Fruit fly (Drosophila melanogaster) whole organism, embryonic: ENCODE results near the gene CG31029.

Experiments
- ATbp ChIP-seq: fragments of 200-800 bp; sonication (Bioruptor generic); optimal IDR thresholded peaks from 2 replicates; lab custom pipeline; 2017; ENCODE audit warnings: missing biosample characterization, mild to moderate bottlenecking, missing genetic modification characterization, missing genetic modification reagents
- Atf6 ChIP-seq: fragments of 200-800 bp; sonication (Bioruptor generic); IDR thresholded peaks from 2 replicates; pipeline ENCODE4 v1.3.6; 2022; ENCODE audit warnings: missing biosample characterization, missing genetic modification characterization
- CG10366 ChIP-seq: fragments of 200-800 bp; sonication (Bioruptor generic); IDR thresholded peaks from 2 replicates; pipeline ENCODE4 v1.3.6; 2022; ENCODE audit warnings: missing biosample characterization, missing genetic modification characterization
- CG10543 ChIP-seq: fragments of 200-800 bp; sonication (Bioruptor generic); optimal IDR thresholded peaks from 3 replicates; lab custom pipeline; 2017; ENCODE audit warnings: missing biosample characterization, mild to moderate bottlenecking, missing genetic modification characterization, moderate library complexity
- CG11398 ChIP-seq: fragments of 200-800 bp; sonication (Bioruptor generic); optimal IDR thresholded peaks from 2 replicates; lab custom pipeline; 2016; ENCODE audit warnings: missing biosample characterization, missing genetic modification characterization
- CG12104 ChIP-seq: fragments of 200-800 bp; sonication (Bioruptor generic); optimal IDR thresholded peaks from 3 replicates; lab custom pipeline; 2016; ENCODE audit warnings: missing biosample characterization, missing genetic modification characterization
- CG13296 ChIP-seq: fragments of 200-800 bp; sonication (Bioruptor generic); optimal IDR thresholded peaks from 3 replicates; lab custom pipeline; 2018; ENCODE audit warnings: missing biosample characterization, mild to moderate bottlenecking, missing genetic modification characterization
- CG16779 ChIP-seq: fragments of 200-800 bp; sonication (Bioruptor generic); IDR thresholded peaks from 2 replicates; pipeline ENCODE4 v1.3.6; 2022; ENCODE audit warnings: missing biosample characterization, missing genetic modification characterization
- CG1792 ChIP-seq: fragments of 200-800 bp; sonication (Bioruptor generic); optimal IDR thresholded peaks from 2 replicates; lab custom pipeline; 2016; ENCODE audit warnings: missing biosample characterization, missing genetic modification characterization
- CG18599 ChIP-seq: fragments of 200-800 bp; sonication (Bioruptor generic); optimal IDR thresholded peaks from 3 replicates; lab custom pipeline; 2017; ENCODE audit warnings: missing biosample characterization, missing genetic modification characterization, mild to moderate bottlenecking, moderate library complexity, missing genetic modification reagents
- CG2199 ChIP-seq: fragments of 200-800 bp; sonication (Bioruptor generic); IDR thresholded peaks from 3 replicates; pipeline ENCODE4 v1.3.6; 2022; ENCODE audit warnings: missing biosample characterization, missing genetic modification characterization
- CG32532 ChIP-seq: fragments of 200-800 bp; sonication (Bioruptor generic); IDR thresholded peaks from 2 replicates; pipeline ENCODE4 v1.3.6; 2022; ENCODE audit warnings: missing biosample characterization, missing genetic modification characterization
- CG34376 ChIP-seq: fragments of 200-800 bp; sonication (Bioruptor generic); optimal IDR thresholded peaks from 2 replicates; lab custom pipeline; 2018; ENCODE audit warnings: missing biosample characterization, mild to moderate bottlenecking, missing genetic modification characterization
- CG4328 ChIP-seq: fragments of 200-800 bp; sonication (Bioruptor generic); optimal IDR thresholded peaks from 3 replicates; lab custom pipeline; 2017; ENCODE audit warnings: missing biosample characterization, missing genetic modification reagents, missing genetic modification characterization
- CG6689 ChIP-seq: fragments of 200-800 bp; sonication (Bioruptor generic); IDR thresholded peaks from 2 replicates; pipeline ENCODE4 v1.3.6; 2022; ENCODE audit warnings: missing biosample characterization, missing genetic modification characterization
- CG8478 ChIP-seq: fragments of >200 bp; optimal IDR thresholded peaks from 2 replicates; lab custom pipeline; 2018
- CG8924 ChIP-seq: fragments of 200-800 bp; optimal IDR thresholded peaks from 3 replicates; lab custom pipeline; 2019; ENCODE audit warnings: missing biosample characterization, mild to moderate bottlenecking, missing genetic modification characterization, moderate library complexity
- CG9437 ChIP-seq: fragments of 200-800 bp; sonication (Bioruptor generic); optimal IDR thresholded peaks from 2 replicates; lab custom pipeline; 2018; ENCODE audit warnings: missing biosample characterization, mild to moderate bottlenecking, missing genetic modification characterization
- ERR ChIP-seq: fragments of 200-800 bp; sonication (Bioruptor generic); optimal IDR thresholded peaks from 2 replicates; lab custom pipeline; 2016; ENCODE audit warnings: missing biosample characterization, missing genetic modification characterization
- Fer1 ChIP-seq: fragments of 200-800 bp; sonication (Bioruptor generic); optimal IDR thresholded peaks from 2 replicates; lab custom pipeline; 2017; ENCODE audit warnings: missing biosample characterization, mild to moderate bottlenecking, missing genetic modification characterization
- HmgZ ChIP-seq: fragments of 200-800 bp; sonication (Bioruptor generic); optimal IDR thresholded peaks from 2 replicates; lab custom pipeline; 2018; ENCODE audit warnings: missing biosample characterization, mild to moderate bottlenecking, missing genetic modification characterization
- Hmr ChIP-seq: fragments of 200-800 bp; sonication (Bioruptor generic); optimal IDR thresholded peaks from 3 replicates; lab custom pipeline; 2017; ENCODE audit warnings: mild to moderate bottlenecking, missing biosample characterization, missing genetic modification reagents, missing genetic modification characterization
- MTF-1 ChIP-seq: fragments of 200-800 bp; sonication (Bioruptor generic); optimal IDR thresholded peaks from 2 replicates; lab custom pipeline; 2018; ENCODE audit warnings: missing biosample characterization, mild to moderate bottlenecking, missing genetic modification characterization, borderline replicate concordance
- Meics ChIP-seq: fragments of 200-800 bp; sonication (Bioruptor generic); optimal IDR thresholded peaks from 2 replicates; lab custom pipeline; 2017; ENCODE audit warnings: missing biosample characterization, mild to moderate bottlenecking, missing genetic modification characterization
- NFAT ChIP-seq: fragments of 200-800 bp; sonication (Bioruptor generic); IDR thresholded peaks from 2 replicates; pipeline ENCODE4 v1.3.6; 2022; ENCODE audit warnings: missing biosample characterization, missing genetic modification characterization
- Nf-YB ChIP-seq: fragments of 200-800 bp; sonication (Bioruptor generic); optimal IDR thresholded peaks from 3 replicates; lab custom pipeline; 2019; ENCODE audit warnings: missing biosample characterization, mild to moderate bottlenecking, missing genetic modification characterization, moderate library complexity
- Sox102F ChIP-seq: fragments of 200-800 bp; sonication (Bioruptor generic); optimal IDR thresholded peaks from 2 replicates; lab custom pipeline; 2018; ENCODE audit warnings: missing biosample characterization, mild to moderate bottlenecking, missing genetic modification characterization, moderate library complexity
- Sry-β ChIP-seq: fragments of 200-800 bp; sonication (Bioruptor generic); optimal IDR thresholded peaks from 2 replicates; lab custom pipeline; 2018; ENCODE audit warnings: missing biosample characterization, mild to moderate bottlenecking, missing genetic modification characterization, moderate library complexity
- Sry-δ ChIP-seq: fragments of 200-800 bp; sonication (Bioruptor generic); optimal IDR thresholded peaks from 2 replicates; lab custom pipeline; 2016; ENCODE audit warnings: missing biosample characterization, missing genetic modification characterization
- Xbp1 ChIP-seq: fragments of 200-800 bp; sonication (Bioruptor generic); optimal IDR thresholded peaks from 3 replicates; lab custom pipeline; 2016; ENCODE audit warnings: missing biosample characterization, mild to moderate bottlenecking, missing genetic modification characterization
- bigmax ChIP-seq: fragments of 200-800 bp; sonication (Bioruptor generic); optimal IDR thresholded peaks from 2 replicates; lab custom pipeline; 2018; ENCODE audit warnings: missing biosample characterization, mild to moderate bottlenecking, missing genetic modification characterization
- caup ChIP-seq: fragments of 200-800 bp; sonication (Bioruptor generic); optimal IDR thresholded peaks from 3 replicates; lab custom pipeline; 2017; ENCODE audit warnings: missing biosample characterization, mild to moderate bottlenecking, missing genetic modification characterization, moderate library complexity; ENCODE audit not compliant: severe bottlenecking
- fru ChIP-seq: fragments of >200 bp; optimal IDR thresholded peaks from 2 replicates; lab custom pipeline; 2017
- fu2 ChIP-seq: fragments of 200-800 bp; sonication (Bioruptor generic); optimal IDR thresholded peaks from 2 replicates; lab custom pipeline; 2016; ENCODE audit warnings: missing biosample characterization, missing genetic modification characterization
- grau ChIP-seq: fragments of 200-800 bp; optimal IDR thresholded peaks from 3 replicates; lab custom pipeline; 2019; ENCODE audit warnings: missing biosample characterization, mild to moderate bottlenecking, missing genetic modification characterization, moderate library complexity
- jumu ChIP-seq: fragments of 200-800 bp; sonication (Bioruptor generic); optimal IDR thresholded peaks from 3 replicates; lab custom pipeline; 2016; ENCODE audit warnings: missing biosample characterization, missing genetic modification characterization
- lab ChIP-seq: fragments of 200-800 bp; sonication (Bioruptor generic); optimal IDR thresholded peaks from 3 replicates; lab custom pipeline; 2017; ENCODE audit warnings: missing biosample characterization, missing genetic modification characterization, mild to moderate bottlenecking, moderate library complexity, missing genetic modification reagents
- lilli ChIP-seq: fragments of 200-800 bp; sonication (Bioruptor generic); optimal IDR thresholded peaks from 3 replicates; lab custom pipeline; 2016; ENCODE audit warnings: missing biosample characterization, missing genetic modification characterization
- mirr ChIP-seq: fragments of 200-800 bp; sonication (Bioruptor generic); optimal IDR thresholded peaks from 3 replicates; lab custom pipeline; 2018; ENCODE audit warnings: missing biosample characterization, mild to moderate bottlenecking, missing genetic modification characterization
- nom ChIP-seq: fragments of 200-800 bp; sonication (Bioruptor generic); optimal IDR thresholded peaks from 2 replicates; lab custom pipeline; 2017; ENCODE audit warnings: missing biosample characterization, missing genetic modification characterization, mild to moderate bottlenecking, moderate library complexity, missing genetic modification reagents
- ranshi ChIP-seq: fragments of 200-800 bp; sonication (Bioruptor generic); IDR thresholded peaks from 2 replicates; pipeline ENCODE4 v1.3.6; 2022; ENCODE audit warnings: missing biosample characterization, missing genetic modification characterization
- sc ChIP-seq, 3 experiments: fragments of >200 bp in 2 of 3; fragments of 200-800 bp in 1 of 3; sonication (Bioruptor generic) in 1 of 3; optimal IDR thresholded peaks; 2 replicates in 2 of 3; 3 replicates in 1 of 3; lab custom pipeline; 2017; ENCODE audit warnings: mild to moderate bottlenecking in 1 of 3, missing biosample characterization in 1 of 3, missing genetic modification characterization in 1 of 3, missing genetic modification reagents in 1 of 3
- sd ChIP-seq: fragments of 200-800 bp; sonication (Bioruptor generic); optimal IDR thresholded peaks from 3 replicates; lab custom pipeline; 2018; ENCODE audit warnings: missing biosample characterization, mild to moderate bottlenecking, missing genetic modification characterization, moderate library complexity
- sna ChIP-seq: fragments of 200-800 bp; sonication (Bioruptor generic); IDR thresholded peaks from 2 replicates; pipeline ENCODE4 v1.3.6; 2022; ENCODE audit warnings: missing biosample characterization, missing genetic modification characterization; ENCODE audit not compliant: partially characterized antibody
- sug ChIP-seq: fragments of 200-800 bp; optimal IDR thresholded peaks from 2 replicates; lab custom pipeline; 2019; ENCODE audit warnings: missing biosample characterization, mild to moderate bottlenecking, missing genetic modification characterization, moderate library complexity
- z ChIP-seq: fragments of 200-800 bp; sonication (Bioruptor generic); IDR thresholded peaks from 3 replicates; pipeline ENCODE4 v1.3.6; 2022; ENCODE audit warnings: missing biosample characterization, missing genetic modification characterization
- zf30C ChIP-seq: fragments of 200-800 bp; sonication (Bioruptor generic); optimal IDR thresholded peaks from 3 replicates; lab custom pipeline; 2018; ENCODE audit warnings: missing biosample characterization, mild to moderate bottlenecking, missing genetic modification characterization

The CG31029 gene

dm6 chr3R:30102806-30103619, 29.2 kb downstream of the CG31029 start (continued):
- TF ChIP-seq CG18599 (GFP tag; lab: Kevin White, UChicago) (peak; percentile 68), CG9437 (peak; percentile 2), CG4328 (GFP tag; lab: Kevin White, UChicago) (peak; percentile 27), CG10366 (GFP tag; lab: Robert Waterston, UW) (peak; percentile 71), lilli (GFP tag; lab: Kevin White, UChicago) (peak; percentile 4), NFAT (peak; percentile 33; the same call in 1 of the 2 replicates), Fer1 (peak; percentile 48), sd (peak; percentile 100), CG12104 (GFP tag; lab: Kevin White, UChicago) (no peak), sc (optimal IDR thresholded peaks at IDR 0.05; lab: Kevin White, UChicago) (no peak), sc (GFP tag; optimal IDR thresholded peaks at IDR 0.05; lab: Kevin White, UChicago) (no peak), sug (tag; lab: Kevin White, UChicago) (peak; percentile 100), CG10543 (GFP tag; lab: Kevin White, UChicago) (peak; percentile 97), fu2 (GFP tag; lab: Kevin White, UChicago) (no peak), Sox102F (GFP tag; lab: Kevin White, UChicago) (no peak), CG6689 (GFP tag; lab: Robert Waterston, UW) (no peak), Xbp1 (GFP tag; lab: Kevin White, UChicago) (no peak), CG1792 (no peak), lab (GFP tag; lab: Kevin White, UChicago) (peak; percentile 76), CG11398 (GFP tag; lab: Kevin White, UChicago) (no peak), MTF-1 (peak; percentile 72), z (0 out of 3 replicates have a peak, but pooled peaks have one; percentile 42), grau (tag; lab: Kevin White, UChicago) (peak; percentile 4), ATbp (GFP tag; lab: Kevin White, UChicago) (peak; percentile 6), caup (peak; percentile 12), CG13296 (GFP tag; lab: Kevin White, UChicago) (peak; percentile 24), jumu (no peak), mirr (GFP tag; lab: Kevin White, UChicago) (peak; percentile 85), CG16779 (GFP tag; lab: Robert Waterston, UW) (0 out of 2 replicates have a peak, but pooled peaks have one; percentile 43), Meics (GFP tag; lab: Kevin White, UChicago) (peak; percentile 33), ERR (GFP tag; lab: Kevin White, UChicago) (no peak), CG8924 (tag; lab: Kevin White, UChicago) (no peak), fru (no peak), CG34376 (GFP tag; lab: Kevin White, UChicago) (peak; percentile 97), CG2199 (peak; percentile 83; the same call in 2 of the 3 replicates), HmgZ (tag; lab: Kevin White, UChicago) (peak; percentile 30), zf30C (GFP tag; lab: Kevin White, UChicago) (no peak), CG32532 (GFP tag; lab: Robert Waterston, UW) (peak; percentile 29; the same call in 1 of the 2 replicates), nom (GFP tag; lab: Kevin White, UChicago) (no peak), ranshi (no peak), bigmax (no peak), Sry-β (GFP tag; lab: Kevin White, UChicago) (no peak), Atf6 (GFP tag; lab: Robert Waterston, UW) (peak; percentile 40; the same call in 1 of the 2 replicates), sna (no peak), CG8478 (lab: Kevin White, UChicago) (no peak), Nf-YB (GFP tag; lab: Kevin White, UChicago) (peak; percentile 0), Sry-δ (no peak), Hmr (peak; percentile 9)
- TF ChIP-seq, all 482 proteins: peak for 63
